Fruit fly (Drosophila melanogaster) whole organism: ENCODE results near the gene AIF.

Experiments
- CG8478 ChIP-seq: fragments of >200 bp; optimal IDR thresholded peaks from 2 replicates; lab custom pipeline; 2018; ENCODE audit warnings: inconsistent platforms
- Dll ChIP-seq: fragments of >200 bp; optimal IDR thresholded peaks from 2 replicates; lab custom pipeline; 2017
- EcR ChIP-seq, 2 experiments: fragments of >200 bp; optimal IDR thresholded peaks; 2 replicates each; lab custom pipeline; 2017; ENCODE audit warnings: missing biosample characterization in 2 of 2, missing genetic modification characterization in 2 of 2, missing genetic modification reagents in 2 of 2
- pan ChIP-seq: fragments of >200 bp; optimal IDR thresholded peaks from 2 replicates; lab custom pipeline; 2017
- psq ChIP-seq: fragments of >200 bp; optimal IDR thresholded peaks from 2 replicates; lab custom pipeline; 2017
- usp ChIP-seq: fragments of >200 bp; optimal IDR thresholded peaks from 2 replicates; lab custom pipeline; 2017; ENCODE audit warnings: missing biosample characterization, missing genetic modification characterization, mixed read lengths

Gene AIF

DNA sequence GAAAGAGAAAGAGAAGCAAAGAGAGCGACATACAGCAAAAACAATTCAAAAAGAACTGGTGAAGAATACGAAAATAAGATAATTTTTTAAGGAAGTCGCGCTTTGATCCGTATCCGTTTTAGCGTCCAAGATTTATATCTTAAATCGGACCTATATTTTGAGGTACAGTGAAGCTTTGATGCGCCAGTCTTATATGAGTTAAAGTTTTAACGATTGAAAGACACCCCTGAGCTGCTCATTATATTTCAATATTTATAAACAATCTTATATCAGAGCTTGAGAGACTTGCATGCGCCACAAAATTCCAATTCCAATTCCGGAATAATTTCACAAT lies 27.2 kb downstream of the AIF start:
- no peak for TF ChIP-seq EcR (GFP tag; optimal IDR thresholded peaks at IDR 0.05; lab: Kevin White, UChicago)
- no peak for TF ChIP-seq pan (lab: Kevin White, UChicago)
- TF ChIP-seq usp (GFP tag; lab: Kevin White, UChicago) = no peak
- no peak for TF ChIP-seq CG8478 (lab: Kevin White, UChicago)
- no peak for TF ChIP-seq Dll (lab: Kevin White, UChicago)
- no peak for TF ChIP-seq psq (lab: Kevin White, UChicago)

DNA sequence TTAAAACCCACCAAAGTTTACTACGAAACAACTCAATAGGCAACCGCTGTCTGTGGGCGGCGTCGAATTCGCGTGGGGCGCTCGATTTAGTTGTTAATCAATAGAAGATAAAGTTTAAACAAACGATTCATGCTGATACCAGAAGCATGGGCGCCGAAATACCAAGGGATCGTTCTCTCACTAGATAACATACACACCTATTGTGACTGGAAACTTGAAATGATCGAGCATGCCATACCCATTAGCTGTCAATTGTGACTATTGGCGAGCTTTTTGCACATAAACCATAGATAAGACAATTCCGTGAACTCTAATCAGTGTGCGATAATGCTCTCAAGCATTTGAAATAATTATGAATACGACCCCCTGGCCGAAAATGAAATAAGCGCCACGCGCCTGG lies 27.8 kb downstream of the AIF start:
- no peak for TF ChIP-seq CG8478 (lab: Kevin White, UChicago)
- TF ChIP-seq usp (GFP tag; lab: Kevin White, UChicago) = no peak
- TF ChIP-seq Dll (lab: Kevin White, UChicago) = no peak
- TF ChIP-seq psq (lab: Kevin White, UChicago) = no peak
- no peak for TF ChIP-seq EcR (GFP tag; optimal IDR thresholded peaks at IDR 0.05; lab: Kevin White, UChicago)
- no peak for TF ChIP-seq pan (lab: Kevin White, UChicago)

DNA sequence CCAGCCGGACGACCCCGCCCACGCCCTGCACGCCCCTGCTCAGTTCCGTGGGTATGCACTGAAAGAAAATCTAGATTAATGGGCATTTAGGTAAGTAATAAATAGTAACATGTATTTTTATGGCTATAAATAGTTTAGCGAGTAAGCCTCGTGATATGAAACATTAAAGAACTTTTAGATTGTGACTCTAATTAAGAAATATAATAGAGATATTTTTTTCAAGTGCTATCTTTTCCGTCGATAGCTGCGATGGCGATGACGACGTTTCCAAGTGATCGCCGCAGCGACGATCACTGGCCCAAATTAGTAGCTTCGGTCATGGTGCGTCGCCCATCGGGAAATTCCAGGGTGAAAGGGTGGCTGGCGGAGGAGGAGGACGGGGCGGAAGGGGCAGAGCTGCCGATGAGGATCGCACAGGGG lies 28.6 kb downstream of the AIF start:
- TF ChIP-seq CG8478 (lab: Kevin White, UChicago) = no peak

DNA sequence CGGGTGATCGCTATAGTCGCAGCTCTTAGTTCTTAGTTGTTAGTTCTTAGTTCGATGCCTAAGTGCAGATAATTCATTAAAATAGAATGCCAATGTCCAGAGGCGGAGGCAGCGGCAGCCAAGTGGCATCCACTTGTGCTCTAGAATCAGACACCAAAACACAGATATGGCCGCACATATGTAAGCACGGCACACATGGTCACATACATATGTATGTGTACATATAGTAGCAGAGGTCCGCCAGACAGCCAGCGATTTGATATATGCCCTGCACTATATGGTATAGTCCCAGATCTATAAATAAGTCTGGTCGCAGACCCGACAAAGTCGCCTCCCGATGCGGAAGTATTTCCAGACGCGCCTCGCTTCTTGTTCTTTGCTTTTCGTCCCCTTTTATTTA lies 29.1 kb downstream of the AIF start:
- TF ChIP-seq psq (lab: Kevin White, UChicago) (no peak), CG8478 (lab: Kevin White, UChicago) (no peak), EcR (GFP tag; optimal IDR thresholded peaks at IDR 0.05; lab: Kevin White, UChicago) (no peak), pan (lab: Kevin White, UChicago) (no peak), usp (GFP tag; lab: Kevin White, UChicago) (no peak), Dll (lab: Kevin White, UChicago) (no peak)

DNA sequence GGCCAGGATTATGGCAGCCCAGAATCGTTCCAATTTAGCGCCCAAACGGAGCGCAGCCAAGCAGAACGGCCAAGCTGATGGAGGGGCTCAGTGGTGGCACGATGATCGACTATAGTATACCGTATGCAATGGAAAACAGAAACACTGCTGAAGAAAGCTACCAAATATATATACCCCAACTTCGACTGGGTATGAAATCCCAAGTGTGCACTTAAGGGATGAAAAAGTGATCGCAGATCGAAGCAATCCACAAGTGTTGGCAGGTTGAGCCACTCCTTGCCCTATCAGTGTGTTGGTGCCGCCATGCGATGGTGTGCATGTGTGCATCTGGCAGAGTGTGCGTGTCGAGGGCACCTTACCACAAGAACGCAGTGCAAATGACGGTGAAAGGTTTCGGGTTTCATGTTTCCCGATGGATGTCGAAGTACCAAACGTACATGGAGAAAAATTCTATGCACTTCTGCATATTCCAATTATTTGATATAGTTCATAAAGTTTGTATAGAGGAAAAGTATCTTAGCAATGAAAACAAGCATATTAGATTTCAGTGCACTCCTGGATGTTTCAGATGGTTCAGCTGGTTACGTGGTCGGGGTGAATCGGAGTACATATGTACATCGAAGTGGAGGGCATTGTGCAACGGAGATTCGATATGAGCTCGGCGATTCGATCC lies 30.6 kb downstream of the AIF start:
- TF ChIP-seq psq (lab: Kevin White, UChicago) (no peak), pan (lab: Kevin White, UChicago) (peak; percentile 28), Dll (lab: Kevin White, UChicago) (no peak), CG8478 (lab: Kevin White, UChicago) (no peak), EcR (GFP tag; optimal IDR thresholded peaks at IDR 0.05; lab: Kevin White, UChicago) (no peak)

DNA sequence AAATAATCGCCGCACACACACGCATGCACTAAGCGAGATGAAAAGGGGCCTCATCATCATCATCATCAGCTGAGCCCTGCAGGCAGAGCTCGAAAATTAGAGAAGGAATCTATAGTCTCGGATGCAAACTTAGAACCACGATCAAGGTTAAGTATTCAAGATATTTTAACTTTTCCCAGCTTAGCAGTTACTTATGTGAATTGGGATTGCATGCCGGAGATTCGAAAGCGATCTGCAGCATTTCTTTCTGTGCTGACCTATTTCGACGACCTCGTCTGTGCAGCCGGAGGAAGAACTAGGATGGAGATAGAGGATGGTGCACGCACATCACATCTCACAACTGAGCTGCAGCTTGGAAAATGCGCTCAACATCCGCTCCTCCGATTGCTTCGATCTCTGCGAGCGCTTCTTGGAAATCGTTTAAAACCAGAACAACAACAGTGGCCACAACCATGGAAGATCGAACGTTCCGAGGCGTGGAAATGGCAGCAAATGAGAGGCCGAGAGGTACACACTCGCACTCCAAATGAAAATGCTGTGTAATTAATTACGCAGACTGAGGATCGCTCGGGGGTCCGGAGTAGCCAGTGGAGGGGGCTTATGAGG lies 31.3 kb downstream of the AIF start:
- no peak for TF ChIP-seq CG8478 (lab: Kevin White, UChicago)
- TF ChIP-seq Dll (lab: Kevin White, UChicago) = no peak
- TF ChIP-seq usp (GFP tag; lab: Kevin White, UChicago) = no peak
- no peak for TF ChIP-seq pan (lab: Kevin White, UChicago)
- TF ChIP-seq EcR (GFP tag; optimal IDR thresholded peaks at IDR 0.05; lab: Kevin White, UChicago) = no peak
- TF ChIP-seq psq (lab: Kevin White, UChicago) = no peak

- TF ChIP-seq CG8478 (lab: Kevin White, UChicago) (no peak), EcR (GFP tag; optimal IDR thresholded peaks at IDR 0.05; lab: Kevin White, UChicago) (no peak)
Observed at dm6 chr2L:2184129-2184528, 32.6 kb downstream of the AIF start.

DNA sequence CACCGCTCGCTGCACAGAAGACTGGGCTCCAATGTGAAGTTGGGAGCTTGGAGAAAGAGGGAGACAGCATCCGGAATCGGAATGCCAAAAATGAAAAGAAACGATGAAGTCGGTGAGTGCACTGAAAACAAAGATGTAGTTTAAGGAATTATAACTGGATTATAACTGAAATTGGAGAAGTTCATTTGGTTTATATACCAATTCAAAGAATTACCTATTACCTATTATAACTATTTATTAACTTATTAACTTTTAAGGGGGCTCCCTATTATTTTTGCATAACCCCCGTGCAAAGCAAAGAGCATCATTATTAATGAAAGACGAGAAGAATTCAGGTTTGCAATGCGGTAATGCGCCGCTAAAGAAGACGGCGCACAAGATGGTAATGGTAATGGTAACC lies 33.1 kb downstream of the AIF start:
- TF ChIP-seq psq (lab: Kevin White, UChicago) (no peak), EcR (GFP tag; optimal IDR thresholded peaks at IDR 0.05; lab: Kevin White, UChicago) (no peak), Dll (lab: Kevin White, UChicago) (no peak), CG8478 (lab: Kevin White, UChicago) (no peak), pan (lab: Kevin White, UChicago) (no peak), usp (GFP tag; lab: Kevin White, UChicago) (no peak)

DNA sequence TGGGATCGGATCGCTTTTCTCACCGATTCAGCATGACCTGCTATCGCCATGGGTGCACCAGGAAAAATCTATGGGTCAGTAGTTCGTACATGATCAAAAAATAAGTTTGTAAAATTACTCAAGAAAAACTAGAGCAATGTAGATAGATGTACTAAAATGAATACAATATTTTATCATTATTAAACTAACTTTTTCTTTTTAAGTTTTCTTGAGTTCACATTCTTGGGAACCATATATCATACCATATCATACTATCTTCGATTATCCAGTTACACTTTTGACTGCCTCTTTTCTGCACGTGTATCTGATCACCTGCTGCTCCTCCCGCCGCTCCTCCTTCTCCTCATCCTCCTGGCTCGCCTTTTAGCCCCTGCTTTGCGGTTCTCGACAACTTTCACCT lies 33.8 kb downstream of the AIF start:
- no peak for TF ChIP-seq psq (lab: Kevin White, UChicago)
- TF ChIP-seq EcR (GFP tag; optimal IDR thresholded peaks at IDR 0.05; lab: Kevin White, UChicago) = no peak
- TF ChIP-seq CG8478 (lab: Kevin White, UChicago) = no peak
- no peak for TF ChIP-seq Dll (lab: Kevin White, UChicago)
- TF ChIP-seq usp (GFP tag; lab: Kevin White, UChicago) = no peak
- TF ChIP-seq pan (lab: Kevin White, UChicago) = no peak

DNA sequence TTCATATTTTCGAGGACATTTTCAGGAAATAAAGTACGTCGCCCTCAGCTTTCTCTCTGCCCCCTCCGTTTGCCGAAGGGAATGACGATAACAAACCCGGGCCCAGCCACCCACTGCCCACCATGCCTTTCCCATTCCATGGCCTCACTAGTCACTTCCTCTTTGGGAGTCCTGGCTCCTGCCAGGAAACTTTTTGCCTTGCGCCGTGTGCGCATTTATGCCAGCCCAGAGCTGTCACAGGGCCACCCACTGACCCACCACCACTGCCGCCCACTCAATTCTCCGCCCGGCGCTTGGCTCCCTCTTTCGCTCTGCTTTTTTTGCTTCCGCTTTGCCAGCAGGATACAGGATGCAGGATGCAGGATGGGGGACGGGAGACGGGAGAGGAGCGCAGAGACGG lies 35.9 kb downstream of the AIF start:
- TF ChIP-seq Dll (lab: Kevin White, UChicago) = no peak
- TF ChIP-seq EcR (GFP tag; optimal IDR thresholded peaks at IDR 0.05; lab: Kevin White, UChicago) = no peak
- no peak for TF ChIP-seq CG8478 (lab: Kevin White, UChicago)
- TF ChIP-seq psq (lab: Kevin White, UChicago) = no peak
- TF ChIP-seq usp (GFP tag; lab: Kevin White, UChicago) = no peak
- TF ChIP-seq pan (lab: Kevin White, UChicago) = no peak

DNA sequence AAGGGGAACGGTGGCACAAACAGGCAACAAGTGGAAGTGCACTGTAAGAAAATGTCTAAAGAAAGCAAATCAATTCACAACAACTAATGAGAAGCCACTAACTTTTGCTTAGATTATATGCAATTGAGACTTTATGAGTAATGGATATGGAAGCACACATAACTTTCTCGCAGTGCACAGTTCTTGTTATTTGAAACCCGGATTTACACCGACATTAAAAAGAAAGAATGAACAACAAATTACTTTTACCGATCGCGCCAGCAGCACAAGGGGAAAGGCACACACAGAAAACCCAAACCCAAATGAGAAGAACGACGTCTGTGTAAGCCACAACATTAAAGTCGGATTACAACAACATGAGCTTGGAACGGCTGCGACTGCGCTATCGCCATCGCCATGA lies 37.5 kb downstream of the AIF start:
- TF ChIP-seq usp (GFP tag; lab: Kevin White, UChicago) (no peak), CG8478 (lab: Kevin White, UChicago) (no peak), Dll (lab: Kevin White, UChicago) (no peak), psq (lab: Kevin White, UChicago) (no peak), EcR (GFP tag; optimal IDR thresholded peaks at IDR 0.05; lab: Kevin White, UChicago) (no peak), pan (lab: Kevin White, UChicago) (no peak)

- TF ChIP-seq EcR (GFP tag; optimal IDR thresholded peaks at IDR 0.05; lab: Kevin White, UChicago) (no peak), Dll (lab: Kevin White, UChicago) (no peak), pan (lab: Kevin White, UChicago) (no peak), psq (lab: Kevin White, UChicago) (no peak), CG8478 (lab: Kevin White, UChicago) (no peak), usp (GFP tag; lab: Kevin White, UChicago) (no peak)
Observed at dm6 chr2L:2190684-2191083, 39.1 kb downstream of the AIF start.
